Fruit fly (Drosophila melanogaster) whole organism, wandering third instar larva: Measurements from ENCODE around the gene pzg.

Experiments
- Abd-B ChIP-seq: fragments of >200 bp; optimal IDR thresholded peaks from 2 replicates; lab custom pipeline; 2017; ENCODE audit warnings: missing biosample characterization, missing genetic modification characterization
- CG32264 ChIP-seq: fragments of 200-800 bp; sonication (Bioruptor generic); optimal IDR thresholded peaks from 2 replicates; lab custom pipeline; 2016; ENCODE audit warnings: missing biosample characterization, missing genetic modification characterization
- CG9705 ChIP-seq: fragments of 200-800 bp; sonication (Bioruptor generic); optimal IDR thresholded peaks from 2 replicates; lab custom pipeline; 2018; ENCODE audit warnings: missing biosample characterization, mild to moderate bottlenecking, missing genetic modification characterization
- CrebA ChIP-seq: fragments of 200-800 bp; sonication (Bioruptor generic); optimal IDR thresholded peaks from 2 replicates; lab custom pipeline; 2016; ENCODE audit warnings: missing biosample characterization, mild to moderate bottlenecking, missing genetic modification characterization, borderline replicate concordance
- Dfd ChIP-seq: fragments of >200 bp; optimal IDR thresholded peaks from 2 replicates; lab custom pipeline; 2017; ENCODE audit warnings: missing biosample characterization, missing genetic modification characterization
- Dif ChIP-seq: fragments of 200-275, 200-300 bp; sonication (Bioruptor generic); optimal IDR thresholded peaks from 2 replicates; lab custom pipeline; 2018; ENCODE audit warnings: missing biosample characterization, missing genetic modification characterization; ENCODE audit not compliant: partially characterized antibody
- GATAd ChIP-seq: sonication (Bioruptor generic); optimal IDR thresholded peaks from 2 replicates; lab custom pipeline; 2016; ENCODE audit warnings: missing biosample characterization, missing genetic modification characterization
- HLH106 ChIP-seq: fragments of 200-800 bp; optimal IDR thresholded peaks from 3 replicates; lab custom pipeline; 2019; ENCODE audit warnings: missing biosample characterization, mild to moderate bottlenecking, missing genetic modification characterization, moderate library complexity
- Hnf4 ChIP-seq: fragments of 200-800 bp; sonication (Bioruptor generic); optimal IDR thresholded peaks from 2 replicates; lab custom pipeline; 2016; ENCODE audit warnings: missing biosample characterization, mild to moderate bottlenecking, missing genetic modification characterization
- Hr78 ChIP-seq: fragments of >200 bp; optimal IDR thresholded peaks from 2 replicates; lab custom pipeline; 2017; ENCODE audit warnings: missing biosample characterization, missing genetic modification characterization
- Hr83 ChIP-seq: fragments of 200-300 bp; sonication (Bioruptor generic); optimal IDR thresholded peaks from 2 replicates; lab custom pipeline; 2016; ENCODE audit warnings: missing biosample characterization, mild to moderate bottlenecking, missing genetic modification characterization, moderate library complexity; ENCODE audit not compliant: poor library complexity, severe bottlenecking
- Jra ChIP-seq: sonication (Bioruptor generic); optimal IDR thresholded peaks from 2 replicates; lab custom pipeline; 2016; ENCODE audit warnings: missing biosample characterization, missing genetic modification characterization
- Mio ChIP-seq: sonication (Bioruptor generic); optimal IDR thresholded peaks from 2 replicates; lab custom pipeline; 2016; ENCODE audit warnings: missing biosample characterization, missing genetic modification characterization
- Myc ChIP-seq: fragments of >200 bp; optimal IDR thresholded peaks from 2 replicates; lab custom pipeline; 2017
- N ChIP-seq: fragments of >200 bp; optimal IDR thresholded peaks from 2 replicates; lab custom pipeline; 2018; ENCODE audit warnings: missing biosample characterization, missing external identifiers, missing genetic modification characterization
- OdsH ChIP-seq: fragments of 200-800 bp; sonication (Bioruptor generic); optimal IDR thresholded peaks from 2 replicates; lab custom pipeline; 2016; ENCODE audit warnings: missing biosample characterization, mild to moderate bottlenecking, missing genetic modification characterization
- Rel ChIP-seq, 2 experiments: fragments of 200-800 bp; sonication (Bioruptor generic) in 1 of 2; optimal IDR thresholded peaks; 2 replicates in 1 of 2; 3 replicates in 1 of 2; lab custom pipeline; 2016 to 2019; ENCODE audit warnings: mild to moderate bottlenecking in 2 of 2, missing biosample characterization in 2 of 2, missing genetic modification characterization in 2 of 2, moderate library complexity in 1 of 2
- Sp1 ChIP-seq: fragments of 200-800 bp; sonication (Bioruptor generic); optimal IDR thresholded peaks from 3 replicates; lab custom pipeline; 2019; ENCODE audit warnings: missing biosample characterization, mild to moderate bottlenecking, missing genetic modification characterization, moderate library complexity
- Vsx2 ChIP-seq: fragments of 200-300, 225-300 bp; sonication (Bioruptor generic); optimal IDR thresholded peaks from 2 replicates; lab custom pipeline; 2018; ENCODE audit warnings: missing biosample characterization, missing genetic modification characterization; ENCODE audit not compliant: partially characterized antibody
- br ChIP-seq: fragments of 200-800 bp; sonication (Bioruptor generic); optimal IDR thresholded peaks from 2 replicates; lab custom pipeline; 2016; ENCODE audit warnings: missing biosample characterization, missing genetic modification characterization
- brk ChIP-seq: fragments of 200-800 bp; sonication (Bioruptor generic); optimal IDR thresholded peaks from 2 replicates; lab custom pipeline; 2016; ENCODE audit warnings: missing biosample characterization, mild to moderate bottlenecking, missing genetic modification characterization
- dl ChIP-seq, 2 experiments: fragments of 175-275, 200-275 bp in 1 of 2; fragments of 200-275 bp in 1 of 2; sonication (Bioruptor generic); optimal IDR thresholded peaks; lab custom pipeline; 2018; ENCODE audit warnings: mild to moderate bottlenecking in 2 of 2, missing biosample characterization in 2 of 2, missing genetic modification characterization in 2 of 2, moderate library complexity in 2 of 2; ENCODE audit not compliant: partially characterized antibody in 2 of 2, insufficient read depth in 1 of 2
- dmrt93B ChIP-seq: fragments of 200-800 bp; sonication (Bioruptor generic); optimal IDR thresholded peaks from 2 replicates; lab custom pipeline; 2018; ENCODE audit warnings: missing biosample characterization, mild to moderate bottlenecking, missing genetic modification characterization
- dsf ChIP-seq: sonication (Bioruptor generic); optimal IDR thresholded peaks from 2 replicates; lab custom pipeline; 2016; ENCODE audit warnings: missing biosample characterization, missing genetic modification characterization, borderline replicate concordance
- ey ChIP-seq: fragments of 200-800 bp; sonication (Bioruptor generic); optimal IDR thresholded peaks from 2 replicates; lab custom pipeline; 2016; ENCODE audit warnings: missing biosample characterization, missing genetic modification characterization
- foxo ChIP-seq, 2 experiments: fragments of 200-800 bp; sonication (Bioruptor generic); optimal IDR thresholded peaks; 2 replicates in 1 of 2; 3 replicates in 1 of 2; lab custom pipeline; 2016 to 2017; ENCODE audit warnings: missing biosample characterization in 2 of 2, missing genetic modification characterization in 2 of 2
- fru ChIP-seq: fragments of 200-800 bp; sonication (Bioruptor generic); optimal IDR thresholded peaks from 3 replicates; lab custom pipeline; 2016; ENCODE audit warnings: missing biosample characterization, mild to moderate bottlenecking, missing genetic modification characterization
- h ChIP-seq: fragments of 200-800 bp; sonication (Bioruptor generic); optimal IDR thresholded peaks from 3 replicates; lab custom pipeline; 2016; ENCODE audit warnings: missing biosample characterization, mild to moderate bottlenecking, missing genetic modification characterization
- jim ChIP-seq: fragments of 175-275, 200-325 bp; sonication (Bioruptor generic); optimal IDR thresholded peaks from 2 replicates; lab custom pipeline; 2016; ENCODE audit warnings: missing biosample characterization, mild to moderate bottlenecking, missing genetic modification characterization
- lola ChIP-seq: fragments of >200 bp; optimal IDR thresholded peaks from 2 replicates; lab custom pipeline; 2017; ENCODE audit warnings: missing biosample characterization, missing genetic modification characterization
- pan ChIP-seq: fragments of >200 bp; optimal IDR thresholded peaks from 2 replicates; lab custom pipeline; 2017
- psq ChIP-seq: fragments of 200-800 bp; sonication (Bioruptor generic); optimal IDR thresholded peaks from 3 replicates; lab custom pipeline; 2017; ENCODE audit warnings: missing biosample characterization, mild to moderate bottlenecking, missing genetic modification characterization, moderate library complexity
- rgr ChIP-seq: fragments of 200-800 bp; sonication (Bioruptor generic); optimal IDR thresholded peaks from 3 replicates; lab custom pipeline; 2016; ENCODE audit warnings: missing biosample characterization, mild to moderate bottlenecking, missing genetic modification characterization
- sage ChIP-seq: fragments of 200-800 bp; sonication (Bioruptor generic); optimal IDR thresholded peaks from 2 replicates; lab custom pipeline; 2016; ENCODE audit warnings: missing biosample characterization, mild to moderate bottlenecking, missing genetic modification characterization
- sv ChIP-seq: fragments of 200-800 bp; sonication (Bioruptor generic); optimal IDR thresholded peaks from 3 replicates; lab custom pipeline; 2016; ENCODE audit warnings: missing biosample characterization, missing genetic modification characterization
- tai ChIP-seq: sonication (Bioruptor generic); optimal IDR thresholded peaks from 2 replicates; lab custom pipeline; 2016; ENCODE audit warnings: missing biosample characterization, missing genetic modification characterization
- usp ChIP-seq: fragments of >200 bp; optimal IDR thresholded peaks from 2 replicates; lab custom pipeline; 2017; ENCODE audit warnings: missing biosample characterization, missing genetic modification characterization
- woc ChIP-seq: sonication (Bioruptor generic); optimal IDR thresholded peaks from 2 replicates; lab custom pipeline; 2016; ENCODE audit warnings: missing biosample characterization, mild to moderate bottlenecking, missing genetic modification characterization

The pzg gene

dm6 chr3L:21275921-21276295, 10.0 kb upstream of the pzg start:
- TF ChIP-seq pan (lab: Kevin White, UChicago) (no peak), Mio (no peak), Sp1 (GFP tag; lab: Kevin White, UChicago) (no peak), h (GFP tag; lab: Kevin White, UChicago) (peak; percentile 53), Hr83 (GFP tag; lab: Kevin White, UChicago) (no peak), Jra (GFP tag; lab: Kevin White, UChicago) (no peak)

DNA sequence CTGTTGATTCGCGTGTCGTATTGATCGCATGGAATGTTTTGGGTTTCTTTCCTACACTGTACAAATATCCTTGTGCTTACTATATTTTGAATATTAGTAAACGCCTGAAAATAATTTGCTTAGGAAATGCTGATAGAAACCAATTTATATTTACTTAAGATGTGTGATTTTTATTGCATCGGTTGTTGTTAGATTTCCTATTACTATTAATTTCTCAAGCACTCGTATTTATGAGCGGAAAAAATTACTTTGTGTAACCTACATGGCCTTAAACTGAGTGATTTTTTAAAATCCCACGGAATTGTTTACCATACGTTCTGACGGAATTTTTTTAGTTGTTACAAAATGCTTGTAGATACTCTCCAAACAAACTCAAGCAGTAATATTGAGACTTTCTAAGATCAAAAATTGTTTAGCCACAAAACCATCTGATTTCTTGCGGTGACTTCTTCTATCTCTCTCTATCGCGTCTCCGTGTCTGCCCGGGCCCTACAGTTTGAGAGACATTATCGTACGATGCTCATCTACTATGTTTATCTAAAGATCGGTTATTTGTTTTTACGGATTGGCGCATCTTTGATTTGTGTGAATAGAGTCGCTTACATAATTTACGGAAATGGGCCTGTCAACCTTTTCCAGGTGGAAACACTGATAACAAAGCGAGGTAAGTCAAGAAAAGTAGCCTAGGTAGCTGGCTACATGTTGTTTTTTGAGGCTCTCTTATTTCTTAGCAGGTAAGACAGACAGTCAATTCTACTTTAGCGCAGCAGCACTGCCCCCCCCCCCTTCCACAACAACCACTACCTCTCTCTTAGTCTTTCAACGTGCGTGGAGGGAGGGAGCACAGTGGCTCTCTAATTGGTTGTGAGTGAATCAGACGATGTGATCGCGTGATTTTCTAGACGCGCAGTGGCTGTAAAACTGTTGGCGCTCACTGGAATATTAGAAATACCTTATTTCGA, 9.3 kb upstream of the pzg start:
- TF ChIP-seq CG9705 (GFP tag; lab: Kevin White, UChicago): no peak
- no peak for TF ChIP-seq pan (lab: Kevin White, UChicago)
- no peak for TF ChIP-seq lola
- TF ChIP-seq OdsH (GFP tag; lab: Kevin White, UChicago): peak; percentile 57
- TF ChIP-seq ey: peak; percentile 50
- peak; percentile 48 for TF ChIP-seq Sp1 (GFP tag; lab: Kevin White, UChicago)
- no peak for TF ChIP-seq sage (GFP tag; lab: Kevin White, UChicago)
- TF ChIP-seq N: no peak
- TF ChIP-seq fru (GFP tag; lab: Kevin White, UChicago): peak; percentile 60
- TF ChIP-seq br: peak; percentile 33
- TF ChIP-seq tai (GFP tag; lab: Kevin White, UChicago): no peak
- TF ChIP-seq HLH106 (tag; lab: Kevin White, UChicago): peak; percentile 40
- no peak for TF ChIP-seq GATAd (GFP tag; lab: Kevin White, UChicago)
- peak; percentile 15 for TF ChIP-seq Myc (lab: Kevin White, UChicago)
- peak; percentile 24 for TF ChIP-seq dmrt93B (GFP tag; lab: Kevin White, UChicago)
- TF ChIP-seq CrebA (GFP tag; lab: Kevin White, UChicago): no peak
- peak; percentile 37 for TF ChIP-seq Jra (GFP tag; lab: Kevin White, UChicago)
- TF ChIP-seq Dfd: no peak
- peak; percentile 32 for TF ChIP-seq Dif (GFP tag; lab: Kevin White, UChicago)
- TF ChIP-seq usp (GFP tag; lab: Kevin White, UChicago): no peak
- TF ChIP-seq sv (GFP tag; lab: Kevin White, UChicago): peak; percentile 67
- no peak for TF ChIP-seq Vsx2
- peak; percentile 6 for TF ChIP-seq dsf (GFP tag; lab: Kevin White, UChicago)
- TF ChIP-seq CG32264: no peak
- peak; percentile 51 for TF ChIP-seq rgr
- TF ChIP-seq h (GFP tag; lab: Kevin White, UChicago): peak; percentile 58
- no peak for TF ChIP-seq brk (GFP tag; lab: Kevin White, UChicago)
- no peak for TF ChIP-seq Abd-B (GFP tag; lab: Kevin White, UChicago)
- no peak for TF ChIP-seq Hr78 (GFP tag; lab: Kevin White, UChicago)
- peak in 1 of 2 experiments; percentile 65 for TF ChIP-seq foxo (GFP tag; optimal IDR thresholded peaks at IDR 0.05; lab: Kevin White, UChicago)
- no peak for TF ChIP-seq Rel (GFP tag; optimal IDR thresholded peaks at IDR 0.05; lab: Kevin White, UChicago)
- no peak for TF ChIP-seq Rel (tag; optimal IDR thresholded peaks at IDR 0.05; lab: Kevin White, UChicago)
- peak; percentile 30 for TF ChIP-seq psq (GFP tag; lab: Kevin White, UChicago)
- TF ChIP-seq Hr83 (GFP tag; lab: Kevin White, UChicago): no peak
- peak; percentile 57 for TF ChIP-seq woc (GFP tag; lab: Kevin White, UChicago)
- TF ChIP-seq Hnf4 (GFP tag; lab: Kevin White, UChicago): peak; percentile 39
- no peak for TF ChIP-seq Mio
- TF ChIP-seq dl (GFP tag; optimal IDR thresholded peaks at IDR 0.05; lab: Kevin White, UChicago; ENCODE audit: insufficient read depth in 1 of 2, partially characterized antibody in 2 of 2): no peak
- TF ChIP-seq jim (GFP tag; lab: Kevin White, UChicago): no peak
